Worm (Caenorhabditis elegans): ENCODE results near the gene Y48C3A.14.

DNA sequence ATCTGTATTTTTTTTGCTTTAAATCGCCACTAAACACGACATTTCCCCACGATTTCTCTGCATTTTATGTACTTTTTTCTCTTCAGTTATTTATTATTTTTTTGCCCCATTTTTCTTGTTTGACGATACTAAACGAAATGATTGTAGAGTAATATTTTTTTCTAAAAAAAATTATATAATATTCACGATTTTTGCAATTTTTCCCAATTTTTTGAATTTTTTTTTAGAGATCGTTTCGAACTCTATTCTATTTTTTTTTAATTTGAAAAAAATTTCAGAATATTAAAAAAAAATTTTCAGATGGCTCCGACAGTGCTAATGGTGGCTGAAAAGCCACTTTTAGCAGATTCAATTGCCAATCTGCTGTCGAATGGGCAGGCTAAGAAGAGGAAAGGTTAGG lies at the start of gene Y48C3A.14:
- TF ChIP-seq aly-1 (tag; optimal IDR thresholded peaks at IDR 0.05) (no peak), ama-1 (optimal IDR thresholded peaks at IDR 0.05) (no peak), tbx-37 (GFP tag; conservative IDR thresholded peaks at IDR 0.05) (no peak), scrt-1 (GFP tag; IDR thresholded peaks at IDR 0.05) (no peak)

Measured in whole organism, early embryonic.